Worm (Caenorhabditis elegans) whole organism, L1 larva: Measurements from ENCODE around the gene str-39.

Experiments used
- alr-1 ChIP-seq: fragments of 200-800 bp; sonication (Bioruptor generic); optimal IDR thresholded peaks from 2 replicates; lab custom pipeline; 2018; ENCODE audit warnings: borderline replicate concordance, mild to moderate bottlenecking, missing genetic modification characterization, missing compliant biosample characterization
- ama-1 ChIP-seq: fragments of 150-350 bp; optimal IDR thresholded peaks from 2 replicates; lab custom pipeline; 2014
- pqm-1 ChIP-seq: sonication (generic microtip); optimal IDR thresholded peaks from 3 replicates; lab custom pipeline; 2017; ENCODE audit warnings: missing biosample characterization, missing genetic modification characterization
- sup-37 ChIP-seq: fragments of 200-800 bp; sonication (Bioruptor generic); optimal IDR thresholded peaks from 2 replicates; lab custom pipeline; 2018; ENCODE audit warnings: mild to moderate bottlenecking, missing genetic modification characterization, missing compliant biosample characterization

DNA sequence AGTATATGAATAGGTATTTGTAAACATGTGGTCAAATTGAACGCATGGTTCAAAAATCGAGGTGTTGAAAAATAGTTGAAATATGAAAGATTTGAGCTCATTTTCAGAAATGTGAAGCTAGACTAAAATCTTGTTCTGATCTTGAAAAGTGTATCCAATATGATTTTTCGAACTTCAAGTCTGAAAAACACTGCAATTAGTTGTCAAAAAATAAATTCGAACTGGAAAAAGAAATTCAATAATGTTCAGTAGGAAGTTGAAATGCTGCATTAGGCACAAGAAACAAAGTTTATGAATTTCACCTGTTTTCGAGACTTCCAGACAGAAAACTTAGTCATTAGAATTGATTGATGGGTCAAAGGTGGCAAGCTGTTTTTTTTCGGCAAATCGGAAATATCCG, 18.2 kb downstream of the str-39 start, which contains the start of gene srh-270:
- TF ChIP-seq alr-1 (tag; lab: Kevin White, UChicago) (no peak), sup-37 (GFP tag; lab: Kevin White, UChicago) (no peak), pqm-1 (no peak), ama-1 (no peak)
